Fruit fly (Drosophila melanogaster) whole organism, embryonic: ENCODE measurements around the gene CG31798.
A peak's percentile ranks its signal among the peaks of the same experiment; 100 is the strongest.

ENCODE experiments used
- Abd-B ChIP-seq: fragments of 200-800 bp; sonication (Bioruptor generic); optimal IDR thresholded peaks from 2 replicates; lab custom pipeline; 2018; ENCODE audit warnings: missing biosample characterization, mild to moderate bottlenecking, missing genetic modification characterization, moderate library complexity
- Blimp-1 ChIP-seq: fragments of 200-800 bp; sonication (Bioruptor generic); optimal IDR thresholded peaks from 3 replicates; lab custom pipeline; 2018; ENCODE audit warnings: missing biosample characterization, missing genetic modification characterization, mild to moderate bottlenecking, moderate library complexity, missing genetic modification reagents
- CG11398 ChIP-seq: fragments of 200-800 bp; sonication (Bioruptor generic); optimal IDR thresholded peaks from 2 replicates; lab custom pipeline; 2016; ENCODE audit warnings: missing biosample characterization, missing genetic modification characterization
- CG12391 ChIP-seq: fragments of 200-800 bp; sonication (Bioruptor generic); optimal IDR thresholded peaks from 3 replicates; lab custom pipeline; 2018; ENCODE audit warnings: missing biosample characterization, mild to moderate bottlenecking, missing genetic modification characterization, moderate library complexity
- CG12769 ChIP-seq: fragments of 200-800 bp; sonication (Bioruptor generic); optimal IDR thresholded peaks from 2 replicates; lab custom pipeline; 2019; ENCODE audit warnings: missing biosample characterization, mild to moderate bottlenecking, missing genetic modification characterization, moderate library complexity
- CG15514 ChIP-seq: fragments of 200-800 bp; sonication (Bioruptor generic); optimal IDR thresholded peaks from 3 replicates; lab custom pipeline; 2017; ENCODE audit warnings: missing biosample characterization, missing genetic modification characterization, mild to moderate bottlenecking, moderate library complexity, missing genetic modification reagents
- CG1647 ChIP-seq: fragments of 200-800 bp; sonication (Bioruptor generic); optimal IDR thresholded peaks from 3 replicates; lab custom pipeline; 2016; ENCODE audit warnings: missing biosample characterization, missing genetic modification characterization
- CG18262 ChIP-seq: fragments of 200-800 bp; optimal IDR thresholded peaks from 3 replicates; lab custom pipeline; 2019; ENCODE audit warnings: missing biosample characterization, mild to moderate bottlenecking, missing genetic modification characterization, moderate library complexity
- CG2202 ChIP-seq: fragments of 200-800 bp; sonication (Bioruptor generic); optimal IDR thresholded peaks from 2 replicates; lab custom pipeline; 2018; ENCODE audit warnings: missing biosample characterization, mild to moderate bottlenecking, missing genetic modification characterization
- CG2875 ChIP-seq: fragments of 200-800 bp; sonication (Bioruptor generic); optimal IDR thresholded peaks from 2 replicates; lab custom pipeline; 2017; ENCODE audit warnings: missing biosample characterization, mild to moderate bottlenecking, missing genetic modification characterization, missing genetic modification reagents
- CG31224 ChIP-seq: fragments of 200-800 bp; sonication (Bioruptor generic); IDR thresholded peaks from 2 replicates; pipeline ENCODE4 v1.3.6; 2022; ENCODE audit warnings: missing biosample characterization, missing genetic modification characterization
- CG31388 ChIP-seq: fragments of 200-800 bp; sonication (Bioruptor generic); optimal IDR thresholded peaks from 2 replicates; lab custom pipeline; 2016; ENCODE audit warnings: missing biosample characterization, missing genetic modification characterization
- CG31441 ChIP-seq: fragments of 200-800 bp; sonication (Bioruptor generic); IDR thresholded peaks from 2 replicates; pipeline ENCODE4 v1.3.6; 2022; ENCODE audit warnings: missing biosample characterization, missing genetic modification characterization
- CG32532 ChIP-seq: fragments of 200-800 bp; sonication (Bioruptor generic); IDR thresholded peaks from 2 replicates; pipeline ENCODE4 v1.3.6; 2022; ENCODE audit warnings: missing biosample characterization, missing genetic modification characterization
- CG3838 ChIP-seq: fragments of 200-800 bp; sonication (Bioruptor generic); optimal IDR thresholded peaks from 3 replicates; lab custom pipeline; 2016; ENCODE audit warnings: missing biosample characterization, missing genetic modification characterization
- CG4404 ChIP-seq: fragments of 200-800 bp; sonication (Bioruptor generic); IDR thresholded peaks from 2 replicates; pipeline ENCODE4 v1.3.6; 2022; ENCODE audit warnings: missing biosample characterization, missing genetic modification characterization
- CG4424 ChIP-seq: fragments of 200-800 bp; sonication (Bioruptor generic); optimal IDR thresholded peaks from 3 replicates; lab custom pipeline; 2016; ENCODE audit warnings: missing biosample characterization, missing genetic modification characterization
- CG4617 ChIP-seq: fragments of 200-800 bp; sonication (Bioruptor generic); optimal IDR thresholded peaks from 3 replicates; lab custom pipeline; 2016; ENCODE audit warnings: missing biosample characterization, missing genetic modification characterization, borderline replicate concordance
- CG7271 ChIP-seq: fragments of 200-800 bp; sonication (Bioruptor generic); optimal IDR thresholded peaks from 2 replicates; lab custom pipeline; 2018; ENCODE audit warnings: missing biosample characterization, mild to moderate bottlenecking, missing genetic modification characterization, moderate library complexity
- CG7928 ChIP-seq: fragments of 200-800 bp; sonication (Bioruptor generic); optimal IDR thresholded peaks from 2 replicates; lab custom pipeline; 2017; ENCODE audit warnings: missing biosample characterization, mild to moderate bottlenecking, missing genetic modification characterization
- CG8281 ChIP-seq: fragments of 200-800 bp; sonication (Bioruptor generic); optimal IDR thresholded peaks from 2 replicates; lab custom pipeline; 2018; ENCODE audit warnings: missing biosample characterization, mild to moderate bottlenecking, missing genetic modification characterization, moderate library complexity
- CG9609 ChIP-seq: fragments of 200-800 bp; sonication (Bioruptor generic); optimal IDR thresholded peaks from 3 replicates; lab custom pipeline; 2016; ENCODE audit warnings: missing biosample characterization, missing genetic modification characterization
- CG9727 ChIP-seq: fragments of 200-800 bp; sonication (Bioruptor generic); optimal IDR thresholded peaks from 3 replicates; lab custom pipeline; 2017; ENCODE audit warnings: missing biosample characterization, mild to moderate bottlenecking, missing genetic modification characterization
- CG9817 ChIP-seq: fragments of 200-800 bp; sonication (Bioruptor generic); optimal IDR thresholded peaks from 2 replicates; lab custom pipeline; 2018; ENCODE audit warnings: missing biosample characterization, mild to moderate bottlenecking, missing genetic modification characterization, moderate library complexity
- D19B ChIP-seq: fragments of 200-800 bp; sonication (Bioruptor generic); optimal IDR thresholded peaks from 2 replicates; lab custom pipeline; 2017; ENCODE audit warnings: missing biosample characterization, mild to moderate bottlenecking, missing genetic modification characterization
- Dp ChIP-seq: fragments of 200-800 bp; sonication (Bioruptor generic); optimal IDR thresholded peaks from 2 replicates; lab custom pipeline; 2018; ENCODE audit warnings: missing biosample characterization, mild to moderate bottlenecking, missing genetic modification characterization, moderate library complexity
- HLHmδ ChIP-seq: fragments of 200-800 bp; sonication (Bioruptor generic); optimal IDR thresholded peaks from 2 replicates; lab custom pipeline; 2018; ENCODE audit warnings: missing biosample characterization, mild to moderate bottlenecking, missing genetic modification characterization, moderate library complexity
- Hr39 ChIP-seq: fragments of >200 bp; optimal IDR thresholded peaks from 2 replicates; lab custom pipeline; 2017
- Lpt ChIP-seq: fragments of >200 bp; optimal IDR thresholded peaks from 2 replicates; lab custom pipeline; 2018; ENCODE audit warnings: missing biosample characterization, missing genetic modification characterization
- NC2β ChIP-seq: fragments of 200-800 bp; sonication (Bioruptor generic); optimal IDR thresholded peaks from 2 replicates; lab custom pipeline; 2016; ENCODE audit warnings: missing biosample characterization, missing genetic modification characterization
- Nf-YA ChIP-seq: fragments of 200-800 bp; sonication (Bioruptor generic); IDR thresholded peaks from 2 replicates; pipeline ENCODE4 v1.3.6; 2022; ENCODE audit warnings: missing biosample characterization, missing genetic modification characterization
- Oaz ChIP-seq: fragments of 200-800 bp; sonication (Bioruptor generic); IDR thresholded peaks from 2 replicates; pipeline ENCODE4 v1.3.6; 2022; ENCODE audit warnings: missing biosample characterization, missing genetic modification characterization
- PHDP ChIP-seq: fragments of 200-800 bp; sonication (Bioruptor generic); optimal IDR thresholded peaks from 3 replicates; lab custom pipeline; 2018; ENCODE audit warnings: missing biosample characterization, mild to moderate bottlenecking, missing genetic modification characterization, moderate library complexity
- Vsx1 ChIP-seq: fragments of 200-800 bp; sonication (Bioruptor generic); optimal IDR thresholded peaks from 2 replicates; lab custom pipeline; 2017; ENCODE audit warnings: missing biosample characterization, mild to moderate bottlenecking, missing genetic modification characterization, missing genetic modification reagents
- bbx ChIP-seq: fragments of 200-800 bp; sonication (Bioruptor generic); IDR thresholded peaks from 2 replicates; pipeline ENCODE4 v1.3.6; 2022; ENCODE audit warnings: missing biosample characterization, missing genetic modification characterization; ENCODE audit not compliant: partially characterized antibody
- disco-r ChIP-seq: fragments of 200-800 bp; sonication (Bioruptor generic); optimal IDR thresholded peaks from 2 replicates; lab custom pipeline; 2016; ENCODE audit warnings: missing biosample characterization, missing genetic modification characterization
- emc ChIP-seq: fragments of 200-800 bp; sonication (Bioruptor generic); optimal IDR thresholded peaks from 2 replicates; lab custom pipeline; 2016; ENCODE audit warnings: missing biosample characterization, missing genetic modification characterization
- fd64A ChIP-seq: fragments of 200-800 bp; sonication (Bioruptor generic); optimal IDR thresholded peaks from 3 replicates; lab custom pipeline; 2018; ENCODE audit warnings: missing biosample characterization, mild to moderate bottlenecking, missing genetic modification characterization
- ftz-f1 ChIP-seq: fragments of 200-800 bp; sonication (Bioruptor generic); optimal IDR thresholded peaks from 2 replicates; lab custom pipeline; 2016; ENCODE audit warnings: missing biosample characterization, missing genetic modification characterization
- fu2 ChIP-seq: fragments of 200-800 bp; sonication (Bioruptor generic); optimal IDR thresholded peaks from 2 replicates; lab custom pipeline; 2016; ENCODE audit warnings: missing biosample characterization, missing genetic modification characterization
- kni ChIP-seq: fragments of 200-800 bp; sonication (Bioruptor generic); optimal IDR thresholded peaks from 3 replicates; lab custom pipeline; 2017; ENCODE audit warnings: mild to moderate bottlenecking, missing biosample characterization, missing genetic modification reagents, missing genetic modification characterization
- lab ChIP-seq: fragments of 200-800 bp; sonication (Bioruptor generic); optimal IDR thresholded peaks from 3 replicates; lab custom pipeline; 2017; ENCODE audit warnings: missing biosample characterization, missing genetic modification characterization, mild to moderate bottlenecking, moderate library complexity, missing genetic modification reagents
- nom ChIP-seq: fragments of 200-800 bp; sonication (Bioruptor generic); optimal IDR thresholded peaks from 2 replicates; lab custom pipeline; 2017; ENCODE audit warnings: missing biosample characterization, missing genetic modification characterization, mild to moderate bottlenecking, moderate library complexity, missing genetic modification reagents
- oc ChIP-seq: fragments of 200-800 bp; sonication (Bioruptor generic); optimal IDR thresholded peaks from 2 replicates; lab custom pipeline; 2018; ENCODE audit warnings: missing biosample characterization, mild to moderate bottlenecking, missing genetic modification characterization, moderate library complexity
- onecut ChIP-seq: fragments of 200-800 bp; sonication (Bioruptor generic); IDR thresholded peaks from 2 replicates; pipeline ENCODE4 v1.3.6; 2022; ENCODE audit warnings: missing biosample characterization, missing genetic modification characterization
- pum ChIP-seq: fragments of 200-800 bp; sonication (Bioruptor generic); optimal IDR thresholded peaks from 2 replicates; lab custom pipeline; 2016; ENCODE audit warnings: missing biosample characterization, missing genetic modification characterization
- repo ChIP-seq: fragments of 200-800 bp; sonication (Bioruptor generic); optimal IDR thresholded peaks from 2 replicates; lab custom pipeline; 2016; ENCODE audit warnings: missing biosample characterization, missing genetic modification characterization
- scrt ChIP-seq: fragments of 200-800 bp; sonication (Bioruptor generic); optimal IDR thresholded peaks from 2 replicates; lab custom pipeline; 2018; ENCODE audit warnings: missing biosample characterization, mild to moderate bottlenecking, missing genetic modification characterization, moderate library complexity
- sqz ChIP-seq: fragments of 200-800 bp; sonication (Bioruptor generic); optimal IDR thresholded peaks from 3 replicates; lab custom pipeline; 2018; ENCODE audit warnings: missing biosample characterization, mild to moderate bottlenecking, missing genetic modification characterization

CG31798 gene

DNA sequence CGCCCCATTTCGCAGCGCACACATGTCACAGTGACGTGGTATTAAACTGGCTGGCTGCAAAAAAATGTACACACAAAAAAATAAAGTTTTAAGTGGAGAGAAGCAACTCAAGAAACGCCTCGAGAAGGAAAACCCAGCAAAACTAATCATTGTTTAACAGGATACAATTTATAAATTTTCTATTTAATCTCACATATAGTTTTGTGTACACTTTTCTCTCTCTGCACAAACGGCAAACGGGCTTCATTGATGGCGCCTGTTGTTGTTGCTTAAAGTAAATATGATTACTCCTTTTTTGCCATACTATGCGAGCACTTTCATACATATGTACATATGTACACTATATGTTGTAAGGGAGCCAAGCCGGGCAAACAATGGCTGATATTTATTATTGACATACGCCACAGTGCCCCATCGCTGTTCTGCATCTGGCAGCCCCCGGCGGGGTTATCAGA is 35.9 kb upstream of the CG31798 start (continued):
- TF ChIP-seq CG4424 (GFP tag; lab: Kevin White, UChicago) (peak; percentile 62), emc (GFP tag; lab: Kevin White, UChicago) (no peak), CG1647 (GFP tag; lab: Kevin White, UChicago) (peak; percentile 43), CG3838 (peak; percentile 10), CG9727 (GFP tag; lab: Kevin White, UChicago) (peak; percentile 76), CG4404 (GFP tag; lab: Robert Waterston, UW) (peak; percentile 51), CG8281 (no peak), CG2202 (tag; lab: Kevin White, UChicago) (peak; percentile 42), fu2 (GFP tag; lab: Kevin White, UChicago) (no peak)
- TF ChIP-seq, all 482 proteins: peak for 240

DNA sequence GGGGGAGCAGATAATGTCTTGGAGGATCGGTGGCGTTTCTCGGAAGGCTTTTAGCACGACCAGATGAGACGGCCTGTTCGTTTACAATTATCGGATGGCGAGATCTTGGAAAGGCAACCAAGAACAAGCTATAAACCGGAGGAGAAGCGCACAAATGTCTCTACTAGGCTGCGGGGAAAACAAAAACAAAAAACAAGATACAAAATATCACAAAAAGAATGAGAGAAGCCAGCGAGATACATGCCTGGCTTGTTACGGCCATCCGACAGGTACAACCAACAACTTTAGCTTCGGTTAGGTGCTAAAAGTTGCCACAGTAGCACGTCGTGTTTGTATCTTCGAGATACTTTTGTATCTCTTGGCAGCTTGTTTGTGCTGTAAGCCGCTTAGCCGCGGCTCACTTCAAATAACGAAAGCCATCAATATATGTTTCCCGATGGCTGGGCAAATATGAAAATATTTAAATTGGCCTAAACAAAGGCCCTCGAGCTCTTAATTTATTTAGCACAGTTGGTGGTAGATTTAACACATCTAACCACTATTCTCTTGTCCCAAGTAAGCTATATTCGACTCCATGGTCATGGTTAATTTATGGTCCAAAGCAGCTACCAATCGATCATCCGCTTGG is 34.0 kb upstream of the CG31798 start:
- TF ChIP-seq CG18262: no peak
- no peak for TF ChIP-seq CG7271
- no peak for TF ChIP-seq pum
- TF ChIP-seq CG9609: no peak
- no peak for TF ChIP-seq CG4617
- no peak for TF ChIP-seq Abd-B (GFP tag; lab: Kevin White, UChicago)
- TF ChIP-seq ftz-f1 (GFP tag; lab: Kevin White, UChicago): no peak
- no peak for TF ChIP-seq Blimp-1
- TF ChIP-seq CG15514 (GFP tag; lab: Kevin White, UChicago): no peak
- TF ChIP-seq CG12391: no peak
- no peak for TF ChIP-seq Dp (GFP tag; lab: Kevin White, UChicago)
- TF ChIP-seq CG31224 (GFP tag; lab: Robert Waterston, UW): no peak
- no peak for TF ChIP-seq D19B
- TF ChIP-seq CG9817: no peak
- no peak for TF ChIP-seq CG31441
- TF ChIP-seq fd64A: no peak
- no peak for TF ChIP-seq Nf-YA
- peak; percentile 90 for TF ChIP-seq oc (tag; lab: Kevin White, UChicago)
- peak; percentile 10 for TF ChIP-seq kni (GFP tag; lab: Kevin White, UChicago)
- TF ChIP-seq disco-r (GFP tag; lab: Kevin White, UChicago): no peak
- no peak for TF ChIP-seq scrt (GFP tag; lab: Kevin White, UChicago)
- no peak for TF ChIP-seq repo (GFP tag; lab: Kevin White, UChicago)
- no peak for TF ChIP-seq Hr39 (lab: Kevin White, UChicago)
- TF ChIP-seq onecut: no peak
- no peak for TF ChIP-seq CG7928 (GFP tag; lab: Kevin White, UChicago)
- TF ChIP-seq CG2875: no peak
- TF ChIP-seq Lpt (GFP tag; lab: Kevin White, UChicago): no peak
- TF ChIP-seq lab (GFP tag; lab: Kevin White, UChicago): peak; percentile 6
- TF ChIP-seq CG32532 (GFP tag; lab: Robert Waterston, UW): 0 out of 2 replicates have a peak, but pooled peaks have one; percentile 22
- TF ChIP-seq sqz (GFP tag; lab: Kevin White, UChicago): no peak
- no peak for TF ChIP-seq CG31388
- TF ChIP-seq CG12769: peak; percentile 25
- TF ChIP-seq bbx (GFP tag; lab: Robert Waterston, UW): no peak
- TF ChIP-seq Vsx1 (GFP tag; lab: Kevin White, UChicago): peak; percentile 44
- TF ChIP-seq Oaz (GFP tag; lab: Robert Waterston, UW): no peak
- TF ChIP-seq nom (GFP tag; lab: Kevin White, UChicago): peak; percentile 68
- TF ChIP-seq HLHmδ (GFP tag; lab: Kevin White, UChicago): no peak
- TF ChIP-seq NC2β (GFP tag; lab: Kevin White, UChicago): no peak
- TF ChIP-seq PHDP (tag; lab: Kevin White, UChicago): peak; percentile 9
- TF ChIP-seq CG11398 (GFP tag; lab: Kevin White, UChicago): no peak
